Fruit fly (Drosophila melanogaster) whole organism, pupa: ENCODE data around the gene CG45079.

Experiments
- CG10348 ChIP-seq: fragments of 200-800 bp; sonication (Bioruptor generic); IDR thresholded peaks from 2 replicates; pipeline ENCODE4 v1.3.6; 2022; ENCODE audit warnings: missing biosample characterization, missing genetic modification characterization
- CG12605 ChIP-seq: fragments of 200-800 bp; sonication (Bioruptor generic); IDR thresholded peaks from 2 replicates; pipeline ENCODE4 v1.3.6; 2022; ENCODE audit warnings: missing biosample characterization, missing genetic modification characterization
- CG13204 ChIP-seq: fragments of 200-800 bp; sonication (Bioruptor generic); optimal IDR thresholded peaks from 2 replicates; lab custom pipeline; 2018; ENCODE audit warnings: missing biosample characterization, mild to moderate bottlenecking, missing genetic modification characterization, moderate library complexity
- CG14655 ChIP-seq: fragments of 200-800 bp; sonication (Bioruptor generic); optimal IDR thresholded peaks from 3 replicates; lab custom pipeline; 2017; ENCODE audit warnings: mild to moderate bottlenecking, missing biosample characterization, missing genetic modification reagents, missing genetic modification characterization
- CG15710 ChIP-seq: fragments of 200-800 bp; sonication (Bioruptor generic); optimal IDR thresholded peaks from 2 replicates; lab custom pipeline; 2018; ENCODE audit warnings: missing biosample characterization, mild to moderate bottlenecking, missing genetic modification characterization, moderate library complexity
- CG17806 ChIP-seq: fragments of 200-800 bp; sonication (Bioruptor generic); optimal IDR thresholded peaks from 2 replicates; lab custom pipeline; 2018; ENCODE audit warnings: missing biosample characterization, mild to moderate bottlenecking, missing genetic modification characterization, moderate library complexity
- CG32121 ChIP-seq: fragments of 200-800 bp; sonication (Bioruptor generic); IDR thresholded peaks from 2 replicates; pipeline ENCODE4 v1.3.6; 2022; ENCODE audit warnings: missing biosample characterization, missing genetic modification characterization
- CG34367 ChIP-seq: fragments of 200-800 bp; sonication (Bioruptor generic); optimal IDR thresholded peaks from 2 replicates; lab custom pipeline; 2018; ENCODE audit warnings: missing biosample characterization, mild to moderate bottlenecking, missing genetic modification characterization
- CG4496 ChIP-seq: fragments of 200-800 bp; sonication (Bioruptor generic); IDR thresholded peaks from 3 replicates; pipeline ENCODE4 v1.3.6; 2022; ENCODE audit warnings: missing biosample characterization, missing genetic modification characterization
- CG8159 ChIP-seq: fragments of 200-800 bp; sonication (Bioruptor generic); optimal IDR thresholded peaks from 3 replicates; lab custom pipeline; 2018; ENCODE audit warnings: missing biosample characterization, mild to moderate bottlenecking, missing genetic modification characterization, moderate library complexity
- CG8301 ChIP-seq: fragments of 200-800 bp; sonication (Bioruptor generic); optimal IDR thresholded peaks from 2 replicates; lab custom pipeline; 2018; ENCODE audit warnings: missing biosample characterization, mild to moderate bottlenecking, missing genetic modification characterization
- CG9948 ChIP-seq: fragments of 200-800 bp; sonication (Bioruptor generic); optimal IDR thresholded peaks from 2 replicates; lab custom pipeline; 2018; ENCODE audit warnings: missing biosample characterization, mild to moderate bottlenecking, missing genetic modification characterization, moderate library complexity
- D1 ChIP-seq: fragments of 200-800 bp; sonication (Bioruptor generic); optimal IDR thresholded peaks from 2 replicates; lab custom pipeline; 2018; ENCODE audit warnings: missing biosample characterization, mild to moderate bottlenecking, missing genetic modification characterization, moderate library complexity
- EcR ChIP-seq: fragments of 200-800 bp; sonication (Bioruptor generic); optimal IDR thresholded peaks from 3 replicates; lab custom pipeline; 2019; ENCODE audit warnings: missing biosample characterization, missing genetic modification characterization, mild to moderate bottlenecking, moderate library complexity, missing genetic modification reagents
- Ets98B ChIP-seq: fragments of 200-800 bp; sonication (Bioruptor generic); IDR thresholded peaks from 2 replicates; pipeline ENCODE4 v1.3.6; 2022; ENCODE audit warnings: missing biosample characterization, missing genetic modification characterization
- Pif1A ChIP-seq: fragments of 200-800 bp; sonication (Bioruptor generic); optimal IDR thresholded peaks from 3 replicates; lab custom pipeline; 2016; ENCODE audit warnings: missing biosample characterization, missing genetic modification characterization
- Pif1B ChIP-seq: fragments of 200-800 bp; sonication (Bioruptor generic); optimal IDR thresholded peaks from 3 replicates; lab custom pipeline; 2016; ENCODE audit warnings: missing biosample characterization, missing genetic modification characterization
- Snoo ChIP-seq: fragments of 200-800 bp; sonication (Bioruptor generic); optimal IDR thresholded peaks from 3 replicates; lab custom pipeline; 2017; ENCODE audit warnings: missing biosample characterization, mild to moderate bottlenecking, missing genetic modification characterization, inconsistent platforms
- fd96Ca ChIP-seq: fragments of 200-800 bp; sonication (Bioruptor generic); IDR thresholded peaks from 3 replicates; pipeline ENCODE4 v1.3.6; 2022; ENCODE audit warnings: missing biosample characterization, missing genetic modification characterization
- gl ChIP-seq: fragments of 200-800 bp; sonication (Bioruptor generic); optimal IDR thresholded peaks from 2 replicates; lab custom pipeline; 2018; ENCODE audit warnings: missing biosample characterization, mild to moderate bottlenecking, missing genetic modification characterization
- rn ChIP-seq: fragments of 200-800 bp; sonication (Bioruptor generic); IDR thresholded peaks from 2 replicates; pipeline ENCODE4 v1.3.6; 2022; ENCODE audit warnings: missing biosample characterization, missing genetic modification characterization

Gene CG45079

dm6 chr3R:17124177-17124576 is at the start of gene CG45079:
Gene CG45079 (plus strand): TSS chr3R:17124477.
- TF ChIP-seq D1 (tag; lab: Kevin White, UChicago) (no peak), rn (GFP tag; lab: Robert Waterston, UW) (no peak), CG8159 (no peak), EcR (no peak), fd96Ca (no peak), CG9948 (tag; lab: Kevin White, UChicago) (no peak), Snoo (tag; lab: Kevin White, UChicago) (no peak), Pif1B (GFP tag; lab: Kevin White, UChicago) (no peak), CG17806 (tag; lab: Kevin White, UChicago) (no peak), CG10348 (GFP tag; lab: Robert Waterston, UW) (no peak), CG4496 (GFP tag; lab: Robert Waterston, UW) (no peak), CG34367 (tag; lab: Kevin White, UChicago) (no peak), Pif1A (no peak), Ets98B (no peak), CG14655 (no peak), CG13204 (GFP tag; lab: Kevin White, UChicago) (no peak), CG12605 (GFP tag; lab: Robert Waterston, UW) (no peak), gl (tag; lab: Kevin White, UChicago) (no peak)

DNA sequence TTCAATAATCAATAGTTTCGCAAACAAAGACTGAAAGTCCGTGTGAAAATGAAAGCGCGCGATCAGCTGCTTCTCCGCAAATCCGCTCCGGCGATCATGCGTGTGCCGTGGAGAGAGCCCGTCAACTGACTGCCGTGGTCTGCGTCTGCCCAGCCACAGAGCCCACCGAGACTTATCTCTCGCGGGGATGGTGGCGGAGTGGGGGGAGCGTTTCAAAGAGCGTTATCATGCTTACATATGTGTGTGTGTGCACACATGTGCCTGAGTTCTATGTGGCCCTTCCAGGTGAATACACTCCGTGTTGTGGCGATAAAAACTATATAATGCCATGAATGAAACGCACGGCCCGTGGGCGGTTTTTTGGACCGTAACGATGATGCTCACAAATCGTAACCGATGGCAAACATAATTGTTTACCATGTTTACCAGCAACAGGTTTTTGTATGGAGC is 46.3 kb upstream of the CG45079 start:
- no peak for TF ChIP-seq Pif1A
- peak; percentile 88 for TF ChIP-seq EcR
- peak; percentile 33; the same call in 1 of the 3 replicates for TF ChIP-seq fd96Ca
- TF ChIP-seq CG32121 (GFP tag; lab: Robert Waterston, UW) = 0 out of 2 replicates have a peak, but pooled peaks have one; percentile 15
- peak; percentile 52 for TF ChIP-seq CG12605 (GFP tag; lab: Robert Waterston, UW)
- no peak for TF ChIP-seq D1 (tag; lab: Kevin White, UChicago)
- TF ChIP-seq CG9948 (tag; lab: Kevin White, UChicago) = no peak
- TF ChIP-seq CG8301 = no peak
- peak; percentile 23; the same call in 1 of the 2 replicates for TF ChIP-seq Ets98B
- TF ChIP-seq CG4496 (GFP tag; lab: Robert Waterston, UW) = peak; percentile 51; the same call in 1 of the 3 replicates

- TF ChIP-seq D1 (tag; lab: Kevin White, UChicago) (peak; percentile 57), Ets98B (peak; percentile 12; the same call in 1 of the 2 replicates), Pif1B (GFP tag; lab: Kevin White, UChicago) (peak; percentile 21), CG4496 (GFP tag; lab: Robert Waterston, UW) (peak; percentile 44; the same call in 1 of the 3 replicates), CG15710 (no peak), CG13204 (GFP tag; lab: Kevin White, UChicago) (peak; percentile 8), CG12605 (GFP tag; lab: Robert Waterston, UW) (peak; percentile 36; the same call in 1 of the 2 replicates), CG17806 (tag; lab: Kevin White, UChicago) (no peak), rn (GFP tag; lab: Robert Waterston, UW) (no peak), EcR (peak; percentile 96), gl (tag; lab: Kevin White, UChicago) (peak; percentile 65), Pif1A (peak; percentile 8)
Observed at dm6 chr3R:17078961-17079858, 45.1 kb upstream of the CG45079 start.

DNA sequence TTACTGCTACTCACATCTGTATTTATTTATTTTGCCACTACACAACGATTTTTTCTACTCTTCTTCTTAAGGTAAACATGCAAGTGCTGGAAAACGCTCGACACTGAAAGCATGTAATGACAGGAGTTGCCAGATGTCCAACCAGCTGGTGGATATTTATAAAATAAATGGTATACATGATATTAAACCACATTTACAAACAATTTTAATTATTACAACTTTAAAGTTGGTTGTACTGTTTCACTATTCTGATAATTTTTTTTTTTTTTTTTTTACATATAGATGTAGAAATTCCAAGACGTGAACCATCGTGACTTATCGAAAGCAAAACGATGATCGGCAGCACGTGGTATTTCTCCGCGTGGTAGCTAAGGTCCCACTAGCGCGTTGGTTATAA is 44.4 kb upstream of the CG45079 start, which contains the start of the genes Keap1 and kuk:
TSS of gene Keap1 (minus strand) at position 87 of the 397 bp plus-strand sequence.
TSS of gene kuk (plus strand) at position 386 of the 397 bp plus-strand sequence.
- peak; percentile 69; the same call in 2 of the 3 replicates for TF ChIP-seq CG4496 (GFP tag; lab: Robert Waterston, UW)
- TF ChIP-seq CG8159 = peak; percentile 17
- peak; percentile 3 for TF ChIP-seq Snoo (tag; lab: Kevin White, UChicago)
- peak; percentile 13 for TF ChIP-seq CG14655
- TF ChIP-seq rn (GFP tag; lab: Robert Waterston, UW) = 0 out of 2 replicates have a peak, but pooled peaks have one; percentile 16
- no peak for TF ChIP-seq gl (tag; lab: Kevin White, UChicago)
- TF ChIP-seq CG12605 (GFP tag; lab: Robert Waterston, UW) = no peak
- no peak for TF ChIP-seq CG17806 (tag; lab: Kevin White, UChicago)
- peak; percentile 22; the same call in 1 of the 2 replicates for TF ChIP-seq Ets98B
- TF ChIP-seq CG15710 = peak; percentile 48
- peak; percentile 7 for TF ChIP-seq CG9948 (tag; lab: Kevin White, UChicago)
- no peak for TF ChIP-seq CG32121 (GFP tag; lab: Robert Waterston, UW)
- no peak for TF ChIP-seq D1 (tag; lab: Kevin White, UChicago)

- TF ChIP-seq CG17806 (tag; lab: Kevin White, UChicago) (peak; percentile 97), Snoo (tag; lab: Kevin White, UChicago) (peak; percentile 97), Ets98B (peak; percentile 94), D1 (tag; lab: Kevin White, UChicago) (peak; percentile 99), CG8159 (peak; percentile 98), fd96Ca (peak; percentile 88), CG8301 (peak; percentile 98), CG14655 (peak; percentile 99), rn (GFP tag; lab: Robert Waterston, UW) (peak; percentile 92), CG13204 (GFP tag; lab: Kevin White, UChicago) (peak; percentile 94), CG15710 (peak; percentile 97), CG12605 (GFP tag; lab: Robert Waterston, UW) (peak; percentile 90), EcR (peak; percentile 92), CG32121 (GFP tag; lab: Robert Waterston, UW) (peak; percentile 96), CG4496 (GFP tag; lab: Robert Waterston, UW) (peak; percentile 96), CG10348 (GFP tag; lab: Robert Waterston, UW) (peak; percentile 74), Pif1A (peak; percentile 98), CG9948 (tag; lab: Kevin White, UChicago) (peak; percentile 97), CG34367 (tag; lab: Kevin White, UChicago) (peak; percentile 96), gl (tag; lab: Kevin White, UChicago) (peak; percentile 89), Pif1B (GFP tag; lab: Kevin White, UChicago) (peak; percentile 95)
Observed at dm6 chr3R:17080666-17081358, 43.5 kb upstream of the CG45079 start.
